Worm (Caenorhabditis elegans) whole organism, mixed stage, embryonic: Measurements from ENCODE around the gene F21E9.2.

ENCODE experiments used
- M03D4.4 ChIP-seq: sonication (generic microtip); optimal IDR thresholded peaks from 2 replicates; lab custom pipeline; 2017; ENCODE audit warnings: mild to moderate bottlenecking, missing genetic modification characterization, missing compliant biosample characterization
- blmp-1 ChIP-seq: fragments of 150-350 bp; optimal IDR thresholded peaks from 2 replicates; lab custom pipeline; 2014; ENCODE audit warnings: missing biosample characterization, missing genetic modification characterization
- ceh-39 ChIP-seq: fragments of 150-350 bp; optimal IDR thresholded peaks from 2 replicates; lab custom pipeline; 2014; ENCODE audit warnings: missing biosample characterization, missing genetic modification characterization
- ceh-43 ChIP-seq: fragments of 200-800 bp; sonication (Bioruptor generic); optimal IDR thresholded peaks from 2 replicates; lab custom pipeline; 2018; ENCODE audit warnings: mild to moderate bottlenecking, missing genetic modification characterization, moderate library complexity, missing compliant biosample characterization
- ceh-83 ChIP-seq: fragments of 200-800 bp; sonication (Bioruptor generic); optimal IDR thresholded peaks from 2 replicates; lab custom pipeline; 2018; ENCODE audit warnings: mild to moderate bottlenecking, missing genetic modification characterization, missing compliant biosample characterization
- ces-1 ChIP-seq: fragments of 150-350 bp; optimal IDR thresholded peaks from 2 replicates; lab custom pipeline; 2014; ENCODE audit warnings: missing biosample characterization, missing genetic modification reagents, missing genetic modification characterization
- cnd-1 ChIP-seq: fragments of 200-800 bp; sonication (Bioruptor generic); optimal IDR thresholded peaks from 2 replicates; lab custom pipeline; 2018; ENCODE audit warnings: mild to moderate bottlenecking, missing genetic modification characterization, missing compliant biosample characterization
- drap-1 ChIP-seq: fragments of 200-800 bp; sonication (Bioruptor generic); optimal IDR thresholded peaks from 3 replicates; lab custom pipeline; 2018; ENCODE audit warnings: mild to moderate bottlenecking, missing genetic modification characterization, missing compliant biosample characterization
- elt-3 ChIP-seq: fragments of 150-350 bp; optimal IDR thresholded peaks from 2 replicates; lab custom pipeline; 2014; ENCODE audit warnings: missing biosample characterization, missing genetic modification characterization
- flh-1 ChIP-seq: fragments of 200-800 bp; sonication (Bioruptor generic); optimal IDR thresholded peaks from 2 replicates; lab custom pipeline; 2018; ENCODE audit warnings: mild to moderate bottlenecking, missing genetic modification characterization, moderate library complexity, missing compliant biosample characterization
- ham-2 ChIP-seq: fragments of 200-800 bp; sonication (Bioruptor generic); optimal IDR thresholded peaks from 2 replicates; lab custom pipeline; 2018; ENCODE audit warnings: mild to moderate bottlenecking, missing genetic modification characterization, missing compliant biosample characterization
- hlh-1 ChIP-seq: fragments of 150-350 bp; optimal IDR thresholded peaks from 2 replicates; lab custom pipeline; 2014; ENCODE audit warnings: missing biosample characterization, missing genetic modification reagents, missing genetic modification characterization
- lin-13 ChIP-seq: fragments of 150-350 bp; optimal IDR thresholded peaks from 2 replicates; lab custom pipeline; 2014; ENCODE audit warnings: missing biosample characterization, missing genetic modification characterization
- lin-32 ChIP-seq: fragments of 200-800 bp; sonication (Bioruptor generic); optimal IDR thresholded peaks from 2 replicates; lab custom pipeline; 2018; ENCODE audit warnings: mild to moderate bottlenecking, missing genetic modification characterization, missing compliant biosample characterization
- lsy-2 ChIP-seq: fragments of 150-350 bp; optimal IDR thresholded peaks from 2 replicates; lab custom pipeline; 2014; ENCODE audit warnings: missing biosample characterization, missing genetic modification characterization
- mab-5 ChIP-seq: fragments of 150-350 bp; optimal IDR thresholded peaks from 2 replicates; lab custom pipeline; 2014; ENCODE audit warnings: missing biosample characterization, missing genetic modification characterization
- mep-1 ChIP-seq: fragments of 150-350 bp; optimal IDR thresholded peaks from 2 replicates; lab custom pipeline; 2017; ENCODE audit warnings: missing biosample characterization, missing genetic modification reagents, missing genetic modification characterization, inconsistent platforms
- mls-2 ChIP-seq: sonication (generic microtip); optimal IDR thresholded peaks from 2 replicates; lab custom pipeline; 2016; ENCODE audit warnings: mild to moderate bottlenecking, missing genetic modification characterization, moderate library complexity, missing compliant biosample characterization
- nhr-2 ChIP-seq: fragments of 150-350 bp; optimal IDR thresholded peaks from 2 replicates; lab custom pipeline; 2014; ENCODE audit warnings: missing biosample characterization, missing genetic modification characterization
- nhr-237 ChIP-seq: fragments of 150-350 bp; optimal IDR thresholded peaks from 2 replicates; lab custom pipeline; 2014; ENCODE audit warnings: missing biosample characterization, missing genetic modification characterization
- nhr-28 ChIP-seq: fragments of 150-350 bp; optimal IDR thresholded peaks from 2 replicates; lab custom pipeline; 2014; ENCODE audit warnings: missing biosample characterization, missing genetic modification characterization
- nhr-76 ChIP-seq: sonication (generic microtip); optimal IDR thresholded peaks from 2 replicates; lab custom pipeline; 2017; ENCODE audit warnings: missing biosample characterization, missing genetic modification characterization
- sptf-1 ChIP-seq: sonication (generic microtip); optimal IDR thresholded peaks from 2 replicates; lab custom pipeline; 2017; ENCODE audit warnings: mild to moderate bottlenecking, missing genetic modification characterization, moderate library complexity, missing compliant biosample characterization
- unc-120 ChIP-seq: sonication (generic microtip); optimal IDR thresholded peaks from 2 replicates; lab custom pipeline; 2017; ENCODE audit warnings: missing genetic modification characterization, missing compliant biosample characterization; ENCODE audit not compliant: poor library complexity, severe bottlenecking
- unc-39 ChIP-seq: fragments of 150-350 bp; optimal IDR thresholded peaks from 2 replicates; lab custom pipeline; 2014; ENCODE audit warnings: missing biosample characterization, missing genetic modification characterization
- unc-62 ChIP-seq: fragments of 150-350 bp; optimal IDR thresholded peaks from 2 replicates; lab custom pipeline; 2014; ENCODE audit warnings: missing biosample characterization, missing genetic modification reagents, missing genetic modification characterization
- zip-8 ChIP-seq: fragments of 150-350 bp; optimal IDR thresholded peaks from 2 replicates; lab custom pipeline; 2014; ENCODE audit warnings: missing biosample characterization, missing genetic modification characterization

Gene F21E9.2

DNA sequence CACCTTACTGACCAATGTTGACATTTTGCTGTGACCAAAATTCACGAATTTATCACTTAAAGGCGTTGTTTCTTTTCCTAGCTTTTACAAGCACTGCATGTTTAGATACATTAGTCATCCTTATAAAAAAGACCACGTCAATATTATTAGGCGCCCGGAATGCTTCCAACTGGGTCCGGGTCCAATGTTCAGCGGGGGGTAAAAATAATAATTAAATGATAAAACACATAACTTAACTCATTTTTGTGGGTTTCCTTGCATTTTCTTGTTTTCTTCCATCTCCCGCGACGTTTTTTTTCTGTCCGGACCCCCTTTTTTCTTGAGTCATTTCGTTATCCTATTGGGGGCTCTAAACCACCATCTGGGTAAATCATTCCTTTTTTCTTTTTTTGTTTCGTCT lies 36.3 kb downstream of the F21E9.2 start:
- TF ChIP-seq sptf-1 (no peak), drap-1 (GFP tag; lab: Kevin White, UChicago) (no peak), hlh-1 (tag; lab: Kevin White, UChicago) (no peak), M03D4.4 (tag; lab: Kevin White, UChicago) (no peak), zip-8 (tag; lab: Kevin White, UChicago) (no peak), unc-120 (tag; lab: Kevin White, UChicago) (no peak), cnd-1 (tag; lab: Kevin White, UChicago) (no peak), nhr-2 (no peak), ham-2 (no peak), unc-39 (tag; lab: Kevin White, UChicago) (no peak), nhr-28 (tag; lab: Kevin White, UChicago) (no peak), lin-13 (no peak), lin-32 (GFP tag; lab: Kevin White, UChicago) (no peak)
- TF ChIP-seq, all 35 proteins: peak for 0

DNA sequence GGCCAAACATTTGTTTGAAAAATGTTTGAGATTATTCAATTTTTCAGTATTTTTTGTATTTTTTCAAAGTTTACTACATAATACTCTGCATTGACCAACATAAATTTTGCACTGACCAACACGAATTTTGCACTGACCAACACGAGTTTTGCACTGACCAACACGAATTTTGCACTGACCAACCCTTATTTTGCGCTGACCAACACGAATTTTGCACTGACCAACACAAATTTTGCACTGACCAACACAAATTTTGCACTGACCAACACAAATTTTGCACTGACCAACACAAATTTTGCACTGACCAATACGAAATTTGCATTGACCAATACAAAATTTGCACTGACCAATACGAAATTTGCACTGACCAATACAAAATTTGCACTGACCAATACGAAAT lies 36.9 kb downstream of the F21E9.2 start:
- TF ChIP-seq unc-39 (tag; lab: Kevin White, UChicago) (no peak), unc-62 (no peak), ces-1 (GFP tag; lab: Kevin White, UChicago) (no peak), blmp-1 (tag; lab: Kevin White, UChicago) (no peak), mab-5 (tag; lab: Kevin White, UChicago) (no peak), ceh-83 (no peak), nhr-76 (tag; lab: Kevin White, UChicago) (no peak), nhr-237 (tag; lab: Kevin White, UChicago) (no peak), unc-120 (tag; lab: Kevin White, UChicago) (no peak), ceh-39 (tag; lab: Kevin White, UChicago) (no peak), flh-1 (no peak), elt-3 (tag; lab: Kevin White, UChicago) (no peak), ceh-43 (no peak), ham-2 (no peak), mep-1 (no peak), lin-32 (GFP tag; lab: Kevin White, UChicago) (no peak), M03D4.4 (tag; lab: Kevin White, UChicago) (no peak), mls-2 (tag; lab: Kevin White, UChicago) (no peak), lsy-2 (no peak), sptf-1 (no peak)
